Worm (Caenorhabditis elegans) whole organism, L3 larva: ENCODE results near the gene Y49F6A.12.

Experiments
- R02D3.7 ChIP-seq: fragments of 150-350 bp; optimal IDR thresholded peaks from 2 replicates; lab custom pipeline; 2014; ENCODE audit warnings: missing biosample characterization, missing genetic modification characterization
- ama-1 ChIP-seq: fragments of 150-350 bp; optimal IDR thresholded peaks from 2 replicates; lab custom pipeline; 2018
- ceh-82 ChIP-seq: fragments of 150-350 bp; optimal IDR thresholded peaks from 2 replicates; lab custom pipeline; 2014; ENCODE audit warnings: missing biosample characterization, missing genetic modification characterization
- egl-27 ChIP-seq: sonication (generic microtip); optimal IDR thresholded peaks from 4 replicates; lab custom pipeline; 2017; ENCODE audit warnings: missing biosample characterization, missing genetic modification reagents, missing genetic modification characterization
- elt-3 ChIP-seq, 3 experiments: fragments of 150-350 bp in 1 of 3; sonication (generic microtip) in 2 of 3; optimal IDR thresholded peaks; 2 replicates in 2 of 3; 4 replicates in 1 of 3; lab custom pipeline; 2014 to 2017; ENCODE audit warnings: missing biosample characterization in 3 of 3, missing genetic modification characterization in 3 of 3
- fos-1 ChIP-seq: fragments of 150-350 bp; optimal IDR thresholded peaks from 2 replicates; lab custom pipeline; 2014; ENCODE audit warnings: missing biosample characterization, missing genetic modification characterization
- lin-15B ChIP-seq: fragments of 150-350 bp; optimal IDR thresholded peaks from 2 replicates; lab custom pipeline; 2014; ENCODE audit warnings: missing biosample characterization, missing genetic modification characterization
- mdl-1 ChIP-seq: fragments of 150-350 bp; optimal IDR thresholded peaks from 2 replicates; lab custom pipeline; 2014; ENCODE audit warnings: missing biosample characterization, missing genetic modification characterization
- nfya-1 ChIP-seq: sonication (generic microtip); optimal IDR thresholded peaks from 2 replicates; lab custom pipeline; 2017; ENCODE audit warnings: missing genetic modification characterization, mild to moderate bottlenecking, missing compliant biosample characterization, antibody characterized with exemption, moderate library complexity; ENCODE audit not compliant: insufficient read depth
- nhr-12 ChIP-seq: fragments of 150-350 bp; optimal IDR thresholded peaks from 2 replicates; lab custom pipeline; 2014; ENCODE audit warnings: missing biosample characterization, missing genetic modification characterization
- nhr-25 ChIP-seq: sonication (generic microtip); optimal IDR thresholded peaks from 2 replicates; lab custom pipeline; 2017; ENCODE audit warnings: missing biosample characterization, missing genetic modification characterization
- skn-1 ChIP-seq: fragments of 150-350 bp; optimal IDR thresholded peaks from 2 replicates; lab custom pipeline; 2014; ENCODE audit warnings: missing biosample characterization, missing genetic modification characterization
- snpc-4 ChIP-seq: fragments of 150-350 bp; optimal IDR thresholded peaks from 2 replicates; lab custom pipeline; 2014; ENCODE audit warnings: missing biosample characterization, missing genetic modification characterization
- tbx-2 ChIP-seq: sonication (generic microtip); optimal IDR thresholded peaks from 2 replicates; lab custom pipeline; 2016; ENCODE audit warnings: mild to moderate bottlenecking, missing genetic modification characterization, missing compliant biosample characterization

DNA sequence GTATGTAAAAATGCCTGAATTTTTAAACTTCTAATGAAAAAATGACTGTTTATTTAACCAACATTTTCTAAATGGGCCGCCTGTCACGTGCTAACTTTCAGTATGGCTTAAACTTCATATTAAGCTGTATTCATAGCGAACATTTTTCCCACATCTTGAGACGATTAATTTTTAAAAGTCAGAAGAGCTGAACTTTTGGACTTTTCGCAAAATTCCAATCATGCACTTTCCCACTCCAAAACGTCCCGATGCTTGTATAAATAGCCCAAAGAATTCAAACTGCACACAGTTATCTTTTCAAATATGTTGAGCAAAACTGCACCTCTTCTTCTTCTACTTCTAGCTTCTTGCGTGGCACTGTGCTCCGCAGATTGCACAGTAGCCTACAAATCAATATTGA, 18.7 kb upstream of the Y49F6A.12 start, which contains the start of gene clec-132:
- TF ChIP-seq mdl-1 (tag; lab: Kevin White, UChicago) (no peak), nhr-25 (tag; lab: Kevin White, UChicago) (no peak), nhr-12 (no peak), nfya-1 (tag; lab: Kevin White, UChicago) (no peak), lin-15B (no peak), skn-1 (tag; lab: Kevin White, UChicago) (no peak), snpc-4 (tag; lab: Kevin White, UChicago) (no peak), elt-3 (tag; optimal IDR thresholded peaks at IDR 0.05; lab: Kevin White, UChicago) (no peak), fos-1 (tag; lab: Kevin White, UChicago) (no peak), ceh-82 (tag; lab: Kevin White, UChicago) (no peak), R02D3.7 (tag; lab: Kevin White, UChicago) (no peak), egl-27 (tag; lab: Kevin White, UChicago) (no peak), tbx-2 (tag; lab: Kevin White, UChicago) (no peak), ama-1 (lab: Kevin White, UChicago) (no peak)
